Worm (Caenorhabditis elegans): ENCODE measurements around the gene srt-48.
A peak's percentile ranks its signal among the peaks of the same experiment; 100 is the strongest.

Gene srt-48

ce11 chrIV:15042159-15042936 is 26.4 kb downstream of the srt-48 start:
- no peak for TF ChIP-seq flh-1 (GFP tag; optimal IDR thresholded peaks at IDR 0.05)
- no peak for TF ChIP-seq elt-3 (tag; optimal IDR thresholded peaks at IDR 0.05)
- no peak for TF ChIP-seq blmp-1 (tag; optimal IDR thresholded peaks at IDR 0.05)
- TF ChIP-seq sem-2 (GFP tag; optimal IDR thresholded peaks at IDR 0.05): no peak
- TF ChIP-seq nhr-28 (tag; optimal IDR thresholded peaks at IDR 0.05): no peak
- TF ChIP-seq pha-4 (tag; optimal IDR thresholded peaks at IDR 0.05): no peak
- TF ChIP-seq ztf-11 (tag; optimal IDR thresholded peaks at IDR 0.05): no peak
- TF ChIP-seq ceh-43 (GFP tag; optimal IDR thresholded peaks at IDR 0.05): no peak
- no peak for TF ChIP-seq ham-2 (GFP tag; optimal IDR thresholded peaks at IDR 0.05)

- no peak for TF ChIP-seq drap-1 (GFP tag; optimal IDR thresholded peaks at IDR 0.05)
- no peak for TF ChIP-seq ceh-43 (GFP tag; optimal IDR thresholded peaks at IDR 0.05)
- no peak for TF ChIP-seq nhr-2 (tag; optimal IDR thresholded peaks at IDR 0.05)
- TF ChIP-seq unc-39 (tag; optimal IDR thresholded peaks at IDR 0.05): no peak
- no peak for TF ChIP-seq elt-1 (tag; optimal IDR thresholded peaks at IDR 0.05; ENCODE audit: borderline replicate concordance, insufficient read depth)
- no peak for TF ChIP-seq mls-2 (tag; optimal IDR thresholded peaks at IDR 0.05)
- TF ChIP-seq snpc-4 (tag; optimal IDR thresholded peaks at IDR 0.05): no peak
- TF ChIP-seq nhr-237 (tag; optimal IDR thresholded peaks at IDR 0.05): no peak
- no peak for TF ChIP-seq mep-1 (tag; optimal IDR thresholded peaks at IDR 0.05)
- no peak for TF ChIP-seq ceh-83 (GFP tag; optimal IDR thresholded peaks at IDR 0.05)
- TF ChIP-seq sem-2 (GFP tag; optimal IDR thresholded peaks at IDR 0.05): no peak
These were observed 27.6 kb downstream of the srt-48 start for ce11 chrIV:15041124-15041523.

ce11 chrIV:15039477-15039876 is 29.2 kb downstream of the srt-48 start, which contains the start of gene hrpu-1:
Gene hrpu-1 (plus strand): TSS chrIV:15039616.
- TF ChIP-seq unc-39 (tag; optimal IDR thresholded peaks at IDR 0.05) (no peak), ztf-11 (tag; optimal IDR thresholded peaks at IDR 0.05) (no peak), blmp-1 (tag; optimal IDR thresholded peaks at IDR 0.05) (no peak), lsy-2 (tag; optimal IDR thresholded peaks at IDR 0.05) (peak; percentile 69), nhr-237 (tag; optimal IDR thresholded peaks at IDR 0.05) (peak; percentile 63), ceh-43 (GFP tag; optimal IDR thresholded peaks at IDR 0.05) (no peak), ces-1 (GFP tag; optimal IDR thresholded peaks at IDR 0.05) (peak; percentile 86), ceh-83 (GFP tag; optimal IDR thresholded peaks at IDR 0.05) (no peak), tbx-8 (GFP tag; optimal IDR thresholded peaks at IDR 0.05) (no peak), lin-13 (tag; optimal IDR thresholded peaks at IDR 0.05) (peak; percentile 88), mab-5 (tag; optimal IDR thresholded peaks at IDR 0.05) (peak; percentile 41), zip-8 (tag; optimal IDR thresholded peaks at IDR 0.05) (no peak), cnd-1 (tag; optimal IDR thresholded peaks at IDR 0.05) (no peak), nhr-2 (tag; optimal IDR thresholded peaks at IDR 0.05) (no peak), hlh-1 (tag; optimal IDR thresholded peaks at IDR 0.05) (no peak), ceh-39 (tag; optimal IDR thresholded peaks at IDR 0.05) (peak; percentile 87), unc-120 (tag; optimal IDR thresholded peaks at IDR 0.05; ENCODE audit: poor library complexity, severe bottlenecking) (no peak), sem-2 (GFP tag; optimal IDR thresholded peaks at IDR 0.05) (no peak), mls-2 (tag; optimal IDR thresholded peaks at IDR 0.05) (no peak), snpc-4 (tag; optimal IDR thresholded peaks at IDR 0.05) (no peak), unc-62 (GFP tag; optimal IDR thresholded peaks at IDR 0.05) (no peak), pha-4 (tag; optimal IDR thresholded peaks at IDR 0.05) (peak; percentile 77), nhr-76 (tag; optimal IDR thresholded peaks at IDR 0.05) (no peak), M03D4.4 (tag; optimal IDR thresholded peaks at IDR 0.05) (peak; percentile 31), sptf-1 (tag; optimal IDR thresholded peaks at IDR 0.05) (peak; percentile 22), elt-3 (tag; optimal IDR thresholded peaks at IDR 0.05) (no peak), nhr-28 (tag; optimal IDR thresholded peaks at IDR 0.05) (no peak), ham-2 (GFP tag; optimal IDR thresholded peaks at IDR 0.05) (no peak), flh-1 (GFP tag; optimal IDR thresholded peaks at IDR 0.05) (no peak), drap-1 (GFP tag; optimal IDR thresholded peaks at IDR 0.05) (no peak), elt-1 (tag; optimal IDR thresholded peaks at IDR 0.05; ENCODE audit: borderline replicate concordance, insufficient read depth) (no peak), nhr-12 (tag; optimal IDR thresholded peaks at IDR 0.05) (no peak), bed-3 (GFP tag; optimal IDR thresholded peaks at IDR 0.05) (no peak), mep-1 (tag; optimal IDR thresholded peaks at IDR 0.05) (peak; percentile 62), lin-32 (GFP tag; optimal IDR thresholded peaks at IDR 0.05) (no peak)

Measured in whole organism, mixed stage, embryonic.